Fruit fly (Drosophila melanogaster) whole organism, wandering third instar larva: Measurements from ENCODE around the gene Cpr64Ab.

Source experiments
- OdsH ChIP-seq: fragments of 200-800 bp; sonication (Bioruptor generic); optimal IDR thresholded peaks from 2 replicates; lab custom pipeline; 2016; ENCODE audit warnings: missing biosample characterization, mild to moderate bottlenecking, missing genetic modification characterization
- lola ChIP-seq: fragments of >200 bp; optimal IDR thresholded peaks from 2 replicates; lab custom pipeline; 2017; ENCODE audit warnings: missing biosample characterization, missing genetic modification characterization

dm6 chr3L:4173584-4173983 lies 37.8 kb downstream of the Cpr64Ab start, which contains the start of gene CG18675:
- TF ChIP-seq lola (GFP tag; lab: Kevin White, UChicago) (no peak), OdsH (GFP tag; lab: Kevin White, UChicago) (no peak)
